Fruit fly (Drosophila melanogaster): ENCODE data around the gene GstZ1.

Gene GstZ1

dm6 chr3R:9437618-9438017 lies 18.7 kb downstream of the GstZ1 start:
- no peak for TF ChIP-seq Myc (optimal IDR thresholded peaks at IDR 0.05)
- no peak for TF ChIP-seq ttk (optimal IDR thresholded peaks at IDR 0.05)
- TF ChIP-seq h (optimal IDR thresholded peaks at IDR 0.05): no peak
- TF ChIP-seq psq (optimal IDR thresholded peaks at IDR 0.05): no peak
- no peak for TF ChIP-seq Sin3A (optimal IDR thresholded peaks at IDR 0.05)
- no peak for TF ChIP-seq insv (optimal IDR thresholded peaks at IDR 0.05)

- TF ChIP-seq psq (optimal IDR thresholded peaks at IDR 0.05) (no peak), insv (optimal IDR thresholded peaks at IDR 0.05) (no peak), ttk (optimal IDR thresholded peaks at IDR 0.05) (no peak)
Measured at dm6 chr3R:9436358-9436972, 19.9 kb downstream of the GstZ1 start.

- TF ChIP-seq h (optimal IDR thresholded peaks at IDR 0.05) (no peak), Sin3A (optimal IDR thresholded peaks at IDR 0.05) (no peak), psq (optimal IDR thresholded peaks at IDR 0.05) (no peak), ttk (optimal IDR thresholded peaks at IDR 0.05) (no peak)
Measured at dm6 chr3R:9435898-9436297, 20.4 kb downstream of the GstZ1 start.

dm6 chr3R:9434543-9435407 lies 21.6 kb downstream of the GstZ1 start:
- no peak for TF ChIP-seq Sin3A (optimal IDR thresholded peaks at IDR 0.05)
- no peak for TF ChIP-seq psq (optimal IDR thresholded peaks at IDR 0.05)

DNA sequence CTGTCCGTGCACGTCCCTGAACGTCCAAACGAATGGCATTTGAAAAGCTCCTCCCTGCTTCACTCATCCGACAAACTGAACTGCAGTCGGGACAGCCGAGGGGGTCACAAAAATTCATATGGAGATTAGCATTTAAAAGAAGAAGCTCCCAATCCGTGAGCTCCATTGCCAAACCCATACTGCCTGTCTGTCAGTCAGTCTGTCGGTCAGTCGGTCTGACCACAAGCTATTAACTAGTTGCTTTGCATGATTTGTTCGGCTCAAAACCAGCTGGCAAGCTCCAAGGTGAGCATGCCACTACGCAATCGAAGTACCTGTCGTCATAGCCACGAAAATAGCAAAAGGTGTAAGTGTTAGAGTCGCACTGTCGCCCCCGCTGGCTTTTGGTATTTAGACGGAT lies 22.6 kb downstream of the GstZ1 start:
- TF ChIP-seq Myc (optimal IDR thresholded peaks at IDR 0.05) (no peak), insv (optimal IDR thresholded peaks at IDR 0.05) (no peak), ttk (optimal IDR thresholded peaks at IDR 0.05) (no peak), Sin3A (optimal IDR thresholded peaks at IDR 0.05) (no peak), psq (optimal IDR thresholded peaks at IDR 0.05) (no peak), h (optimal IDR thresholded peaks at IDR 0.05) (no peak)

dm6 chr3R:9433270-9433669 lies 23.1 kb downstream of the GstZ1 start:
- no peak for TF ChIP-seq Myc (optimal IDR thresholded peaks at IDR 0.05)
- no peak for TF ChIP-seq insv (optimal IDR thresholded peaks at IDR 0.05)
- no peak for TF ChIP-seq psq (optimal IDR thresholded peaks at IDR 0.05)
- TF ChIP-seq h (optimal IDR thresholded peaks at IDR 0.05): no peak
- TF ChIP-seq Sin3A (optimal IDR thresholded peaks at IDR 0.05): no peak
- no peak for TF ChIP-seq ttk (optimal IDR thresholded peaks at IDR 0.05)

dm6 chr3R:9430344-9431253 lies 25.7 kb downstream of the GstZ1 start:
- no peak for TF ChIP-seq Sin3A (optimal IDR thresholded peaks at IDR 0.05)
- no peak for TF ChIP-seq psq (optimal IDR thresholded peaks at IDR 0.05)
- no peak for TF ChIP-seq ttk (optimal IDR thresholded peaks at IDR 0.05)
- TF ChIP-seq Myc (optimal IDR thresholded peaks at IDR 0.05): no peak
- no peak for TF ChIP-seq h (optimal IDR thresholded peaks at IDR 0.05)
- TF ChIP-seq insv (optimal IDR thresholded peaks at IDR 0.05): no peak

dm6 chr3R:9428988-9429387 lies 27.4 kb downstream of the GstZ1 start:
- TF ChIP-seq ttk (optimal IDR thresholded peaks at IDR 0.05) (no peak), Sin3A (optimal IDR thresholded peaks at IDR 0.05) (no peak), psq (optimal IDR thresholded peaks at IDR 0.05) (no peak), insv (optimal IDR thresholded peaks at IDR 0.05) (no peak), h (optimal IDR thresholded peaks at IDR 0.05) (no peak), Myc (optimal IDR thresholded peaks at IDR 0.05) (no peak)

DNA sequence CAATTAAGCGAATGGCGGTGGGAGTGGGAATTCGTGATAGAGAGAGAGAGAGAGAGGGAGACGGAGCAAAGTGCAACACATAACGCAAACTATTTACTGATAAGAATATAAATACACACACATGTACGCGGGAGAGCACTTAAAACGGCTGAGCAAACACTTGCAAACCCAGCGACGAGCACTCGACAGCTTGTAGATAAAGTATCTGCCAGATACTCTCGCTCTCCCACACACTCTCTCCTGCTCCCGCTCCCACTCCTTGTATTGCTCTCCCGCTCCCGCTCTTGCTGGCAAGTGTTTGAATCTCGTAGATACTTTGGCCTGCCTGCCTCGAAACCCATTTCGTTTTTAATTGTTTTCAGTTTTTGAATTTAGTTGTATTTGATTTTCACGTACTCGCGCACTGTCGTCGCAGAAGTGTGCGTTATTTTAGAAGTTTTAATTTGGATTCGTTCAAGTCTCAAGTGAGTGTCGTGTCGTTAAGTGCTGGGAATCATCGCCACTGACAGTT lies 28.1 kb downstream of the GstZ1 start:
- TF ChIP-seq psq (optimal IDR thresholded peaks at IDR 0.05) (no peak), ttk (optimal IDR thresholded peaks at IDR 0.05) (no peak), Sin3A (optimal IDR thresholded peaks at IDR 0.05) (no peak), Myc (optimal IDR thresholded peaks at IDR 0.05) (no peak), insv (optimal IDR thresholded peaks at IDR 0.05) (no peak), h (optimal IDR thresholded peaks at IDR 0.05) (no peak)

DNA sequence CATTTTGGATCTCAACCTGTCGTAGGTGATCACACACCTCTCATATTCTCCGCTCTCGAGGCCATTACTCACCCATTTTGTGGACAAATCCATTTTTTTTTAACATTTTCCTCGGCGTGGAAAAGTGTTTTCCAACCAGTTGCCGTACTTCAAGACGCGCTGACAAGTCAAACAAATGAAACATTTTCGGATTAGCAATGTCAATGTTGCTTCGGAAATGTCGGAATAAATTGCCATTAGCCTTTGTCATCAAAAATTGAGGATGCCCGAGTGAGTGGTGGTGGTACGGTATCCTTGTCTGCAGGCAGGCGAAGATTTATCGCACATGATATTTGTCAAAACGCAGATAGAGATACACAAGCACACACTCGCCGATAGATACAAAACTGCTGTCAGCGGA lies 29.0 kb downstream of the GstZ1 start:
- no peak for TF ChIP-seq Myc (optimal IDR thresholded peaks at IDR 0.05)
- TF ChIP-seq psq (optimal IDR thresholded peaks at IDR 0.05): no peak
- TF ChIP-seq ttk (optimal IDR thresholded peaks at IDR 0.05): no peak
- no peak for TF ChIP-seq insv (optimal IDR thresholded peaks at IDR 0.05)
- no peak for TF ChIP-seq Sin3A (optimal IDR thresholded peaks at IDR 0.05)
- no peak for TF ChIP-seq h (optimal IDR thresholded peaks at IDR 0.05)

DNA sequence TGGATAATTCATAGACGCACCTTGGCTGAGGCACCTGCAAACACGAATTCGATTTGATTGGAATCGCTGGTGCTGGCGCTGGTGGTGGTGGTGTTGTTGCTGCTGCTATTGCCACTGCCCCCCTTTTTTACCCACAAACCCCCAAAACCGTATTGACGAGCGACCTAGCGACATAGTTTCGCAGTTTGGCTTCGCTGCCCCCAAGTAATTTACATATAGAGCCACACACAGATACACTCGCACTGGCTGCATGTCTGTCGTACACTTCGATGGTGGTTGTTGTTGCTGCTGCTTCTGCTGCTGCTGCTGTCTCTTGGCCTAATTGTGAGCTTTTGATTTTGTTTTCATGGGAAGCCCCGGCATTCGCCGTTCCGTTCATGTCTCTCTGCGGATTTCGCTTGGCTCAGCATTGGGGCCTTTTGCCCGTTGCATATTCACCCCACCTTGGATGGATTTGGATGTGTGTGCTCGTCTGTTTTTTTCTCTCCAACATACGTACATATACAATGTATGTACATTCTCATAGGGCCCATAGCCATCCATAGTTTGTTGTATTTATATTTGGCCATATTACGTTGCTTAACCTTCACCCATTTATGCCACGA lies 32.2 kb downstream of the GstZ1 start:
- TF ChIP-seq Sin3A (optimal IDR thresholded peaks at IDR 0.05): no peak
- TF ChIP-seq Myc (optimal IDR thresholded peaks at IDR 0.05): no peak
- no peak for TF ChIP-seq psq (optimal IDR thresholded peaks at IDR 0.05)
- TF ChIP-seq insv (optimal IDR thresholded peaks at IDR 0.05): no peak
- TF ChIP-seq ttk (optimal IDR thresholded peaks at IDR 0.05): no peak
- TF ChIP-seq h (optimal IDR thresholded peaks at IDR 0.05): no peak
